Worm (Caenorhabditis elegans): ENCODE results near the gene Y69A2AR.50.

Gene Y69A2AR.50

DNA sequence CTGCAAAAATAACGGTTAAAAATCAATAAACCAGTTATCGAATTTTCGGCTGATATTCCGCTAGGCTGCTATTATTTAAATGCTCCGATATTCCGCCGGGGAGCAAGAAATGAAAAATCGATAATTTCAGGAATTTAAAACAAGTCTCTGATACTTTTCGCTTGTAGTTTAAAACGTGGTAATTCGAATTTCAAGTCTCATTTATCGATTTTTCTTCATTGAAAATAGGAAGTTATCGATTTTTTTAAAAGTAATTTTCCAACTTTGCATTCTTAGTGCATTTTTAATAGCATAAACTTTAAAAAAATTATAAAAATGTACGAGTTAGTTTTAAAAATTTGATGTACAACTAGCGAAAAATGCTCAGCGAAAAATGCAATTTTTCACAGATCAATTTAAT lies 9.9 kb upstream of the Y69A2AR.50 start:
- no peak for TF ChIP-seq aly-2 (tag; optimal IDR thresholded peaks at IDR 0.05)
- TF ChIP-seq mdl-1 (tag; optimal IDR thresholded peaks at IDR 0.05) = no peak
- no peak for TF ChIP-seq ceh-82 (tag; optimal IDR thresholded peaks at IDR 0.05)
- no peak for TF ChIP-seq ztf-4 (tag; optimal IDR thresholded peaks at IDR 0.05)
- TF ChIP-seq egl-27 (tag; optimal IDR thresholded peaks at IDR 0.05) = no peak
- no peak for TF ChIP-seq nhr-11 (tag; optimal IDR thresholded peaks at IDR 0.05)
- TF ChIP-seq nhr-23 (tag; optimal IDR thresholded peaks at IDR 0.05) = no peak
- TF ChIP-seq nhr-129 (tag; optimal IDR thresholded peaks at IDR 0.05) = no peak
- TF ChIP-seq nhr-237 (tag; optimal IDR thresholded peaks at IDR 0.05) = no peak
- TF ChIP-seq ztf-11 (tag; optimal IDR thresholded peaks at IDR 0.05) = no peak
- TF ChIP-seq elt-3 (tag; optimal IDR thresholded peaks at IDR 0.05) = no peak
- TF ChIP-seq unc-62 (GFP tag; optimal IDR thresholded peaks at IDR 0.05) = no peak
- no peak for TF ChIP-seq alr-1 (tag; optimal IDR thresholded peaks at IDR 0.05)
- no peak for TF ChIP-seq fos-1 (tag; optimal IDR thresholded peaks at IDR 0.05)
- no peak for TF ChIP-seq crh-2 (tag; optimal IDR thresholded peaks at IDR 0.05)

DNA sequence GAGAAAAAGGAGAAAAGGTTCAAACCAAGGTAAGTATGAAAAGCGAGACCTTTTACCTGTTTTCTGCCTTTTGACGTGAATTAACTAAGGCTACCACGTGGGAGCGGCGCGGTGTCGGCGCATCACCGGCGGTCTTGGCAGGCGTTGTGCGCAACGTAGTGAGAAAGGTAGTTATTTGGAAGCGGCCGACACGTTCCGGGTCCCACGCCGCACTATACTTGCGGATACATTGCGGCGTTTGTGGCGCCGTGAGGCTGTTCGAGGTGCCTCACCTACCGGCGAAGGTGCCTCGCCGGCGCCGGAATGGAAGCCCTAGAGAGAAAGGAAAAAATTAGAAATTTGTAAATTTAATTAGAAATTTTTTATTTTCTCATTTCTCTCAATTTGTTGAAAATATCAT lies 9.3 kb upstream of the Y69A2AR.50 start:
- peak; percentile 14 for TF ChIP-seq Y55F3AM.14 (GFP tag; optimal IDR thresholded peaks at IDR 0.05)
- no peak for TF ChIP-seq nhr-129 (tag; optimal IDR thresholded peaks at IDR 0.05)

DNA sequence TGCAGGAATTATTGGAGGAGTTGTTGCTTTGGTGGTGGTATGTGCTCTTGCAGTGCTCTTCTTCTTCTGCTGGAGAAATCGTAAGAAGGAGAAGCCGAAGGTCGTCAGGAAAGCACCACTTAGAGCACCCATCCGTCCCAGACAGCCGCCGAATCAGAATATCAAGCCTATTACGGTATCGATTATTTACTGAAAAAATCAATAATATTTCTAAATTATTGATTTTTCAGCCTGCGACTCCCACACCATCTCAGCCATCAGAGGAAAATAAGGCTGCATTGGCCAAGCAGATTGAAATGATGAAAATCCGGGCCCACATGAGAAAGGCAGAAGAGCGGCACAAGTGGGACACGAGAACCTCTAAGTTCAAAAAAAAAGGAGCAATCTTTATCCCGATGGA lies 6.0 kb upstream of the Y69A2AR.50 start:
- TF ChIP-seq mdl-1 (tag; optimal IDR thresholded peaks at IDR 0.05) (no peak), sma-3 (GFP tag; optimal IDR thresholded peaks at IDR 0.05) (no peak), skn-1 (tag; optimal IDR thresholded peaks at IDR 0.05) (no peak), snpc-4 (tag; optimal IDR thresholded peaks at IDR 0.05) (no peak), nhr-11 (tag; optimal IDR thresholded peaks at IDR 0.05) (no peak), zag-1 (tag; optimal IDR thresholded peaks at IDR 0.05) (no peak), ztf-1 (GFP tag; conservative IDR thresholded peaks at IDR 0.05) (no peak)

DNA sequence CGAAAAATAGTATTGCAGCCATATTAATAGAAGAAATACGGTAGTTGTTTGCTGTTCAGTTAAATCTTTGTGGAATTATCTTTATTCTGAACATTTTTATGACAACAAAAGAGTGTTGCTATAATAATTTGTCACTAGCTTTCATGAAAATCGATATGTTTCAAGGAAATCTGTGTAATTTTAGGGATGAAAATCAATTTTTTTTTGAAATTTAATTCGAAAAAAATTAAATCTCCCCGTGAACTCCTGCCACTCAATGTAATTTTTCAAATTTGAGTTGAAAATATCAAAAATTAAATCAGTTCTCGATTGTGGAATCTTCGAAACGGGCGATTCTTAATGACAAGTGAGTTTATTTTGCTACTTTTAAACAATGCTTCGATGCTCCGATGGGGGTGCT lies 813 bp upstream of the Y69A2AR.50 start, which contains the start of gene Y69A2AR.46:
TSS of gene Y69A2AR.46 (plus strand) at position 301 of the 400 bp plus-strand sequence.
- TF ChIP-seq zag-1 (tag; optimal IDR thresholded peaks at IDR 0.05) = no peak
- no peak for TF ChIP-seq nhr-237 (tag; optimal IDR thresholded peaks at IDR 0.05)
- TF ChIP-seq unc-62 (GFP tag; optimal IDR thresholded peaks at IDR 0.05) = no peak
- no peak for TF ChIP-seq unc-39 (tag; optimal IDR thresholded peaks at IDR 0.05)
- no peak for TF ChIP-seq ceh-82 (tag; optimal IDR thresholded peaks at IDR 0.05)
- no peak for TF ChIP-seq unc-55 (GFP tag; optimal IDR thresholded peaks at IDR 0.05)
- no peak for TF ChIP-seq crh-2 (tag; optimal IDR thresholded peaks at IDR 0.05)

DNA sequence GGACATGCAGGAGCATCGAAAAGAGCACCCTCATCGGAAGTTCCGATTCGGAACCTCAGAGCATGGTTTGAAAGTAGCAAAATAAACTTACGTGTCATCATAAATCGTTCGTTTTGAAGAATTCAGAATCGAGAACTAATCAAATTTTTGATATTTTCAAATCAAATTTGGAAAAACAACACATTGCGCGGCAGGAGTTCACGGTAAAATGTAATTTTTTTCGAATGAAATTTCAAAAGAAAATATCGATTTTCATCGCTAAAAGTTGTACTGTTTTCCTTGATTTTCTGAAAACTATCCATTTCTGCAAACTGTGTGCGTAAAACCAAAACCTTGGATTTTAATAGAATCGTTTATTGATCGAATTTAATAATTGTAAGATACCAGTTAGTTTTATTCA lies 1.8 kb downstream of the Y69A2AR.50 start, which contains the start of gene Y69A2AR.24:
TSS of gene Y69A2AR.24 (minus strand) at position 101 of the 400 bp plus-strand sequence.
- TF ChIP-seq sma-3 (GFP tag; optimal IDR thresholded peaks at IDR 0.05) (no peak), sma-9 (GFP tag; optimal IDR thresholded peaks at IDR 0.05) (no peak), sma-9 (tag; optimal IDR thresholded peaks at IDR 0.05) (no peak), gmeb-1 (tag; optimal IDR thresholded peaks at IDR 0.05) (no peak), fos-1 (tag; optimal IDR thresholded peaks at IDR 0.05) (no peak), ama-1 (optimal IDR thresholded peaks at IDR 0.05) (no peak), aly-2 (tag; optimal IDR thresholded peaks at IDR 0.05) (no peak), alr-1 (tag; optimal IDR thresholded peaks at IDR 0.05) (no peak), mdl-1 (tag; optimal IDR thresholded peaks at IDR 0.05) (no peak), ZK546.5 (tag; optimal IDR thresholded peaks at IDR 0.05) (no peak), R02D3.7 (tag; optimal IDR thresholded peaks at IDR 0.05) (no peak), lsy-2 (tag; optimal IDR thresholded peaks at IDR 0.05) (no peak), mab-5 (tag; optimal IDR thresholded peaks at IDR 0.05) (no peak), unc-62 (GFP tag; optimal IDR thresholded peaks at IDR 0.05) (no peak), skn-1 (tag; optimal IDR thresholded peaks at IDR 0.05) (no peak), unc-39 (tag; optimal IDR thresholded peaks at IDR 0.05) (no peak), peb-1 (tag; optimal IDR thresholded peaks at IDR 0.05) (no peak), nhr-77 (tag; optimal IDR thresholded peaks at IDR 0.05) (no peak), zag-1 (tag; optimal IDR thresholded peaks at IDR 0.05) (no peak), mbf-1 (tag; optimal IDR thresholded peaks at IDR 0.05) (no peak)

DNA sequence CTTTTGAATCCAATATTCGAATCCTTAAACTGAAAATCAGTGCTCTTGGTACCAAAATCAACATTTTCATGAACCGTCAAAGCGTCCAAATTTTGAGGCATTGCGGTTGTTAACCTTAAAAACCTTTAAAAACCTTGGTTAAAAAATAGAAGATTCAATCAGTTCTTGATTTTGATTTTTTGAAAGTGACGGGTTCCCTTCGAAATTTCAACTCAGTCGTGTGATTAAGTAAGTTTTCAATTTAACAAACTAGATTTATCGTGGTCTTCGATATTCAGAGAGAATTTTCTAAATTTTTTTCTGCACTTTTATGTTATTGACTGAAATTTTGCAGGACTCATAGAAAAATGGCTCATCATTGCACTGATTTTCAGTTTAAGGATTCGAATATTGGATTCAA lies 6.1 kb downstream of the Y69A2AR.50 start, which contains the start of the genes Y69A2AR.25 and Y69A2AR.12:
TSS of gene Y69A2AR.25 (minus strand) at position 101 of the 400 bp plus-strand sequence.
TSS of gene Y69A2AR.12 (plus strand) at position 348 of the 400 bp plus-strand sequence.
- TF ChIP-seq crh-2 (tag; optimal IDR thresholded peaks at IDR 0.05) (no peak), ztf-1 (GFP tag; conservative IDR thresholded peaks at IDR 0.05) (no peak), lin-13 (GFP tag; optimal IDR thresholded peaks at IDR 0.05) (no peak), R02D3.7 (tag; optimal IDR thresholded peaks at IDR 0.05) (no peak), nhr-25 (tag; optimal IDR thresholded peaks at IDR 0.05) (no peak), lin-39 (tag; optimal IDR thresholded peaks at IDR 0.05) (no peak), unc-39 (tag; optimal IDR thresholded peaks at IDR 0.05) (no peak), nhr-12 (tag; optimal IDR thresholded peaks at IDR 0.05) (no peak), unc-55 (GFP tag; optimal IDR thresholded peaks at IDR 0.05) (no peak), sma-9 (GFP tag; optimal IDR thresholded peaks at IDR 0.05) (no peak), sma-9 (tag; optimal IDR thresholded peaks at IDR 0.05) (no peak), Y55F3AM.14 (GFP tag; optimal IDR thresholded peaks at IDR 0.05) (no peak), mbf-1 (tag; optimal IDR thresholded peaks at IDR 0.05) (no peak), ztf-4 (tag; optimal IDR thresholded peaks at IDR 0.05) (no peak), alr-1 (tag; optimal IDR thresholded peaks at IDR 0.05) (no peak), ZK546.5 (tag; optimal IDR thresholded peaks at IDR 0.05) (no peak), mdl-1 (tag; optimal IDR thresholded peaks at IDR 0.05) (no peak)
